Fruit fly (Drosophila melanogaster) whole organism, adult: Measurements from ENCODE around the gene Spn77Ba.

Experiments used
- CG5204 ChIP-seq: fragments of 200-800 bp; sonication (Bioruptor generic); optimal IDR thresholded peaks from 2 replicates; lab custom pipeline; 2016; ENCODE audit warnings: missing biosample characterization, missing genetic modification characterization
- Mnt ChIP-seq: fragments of 200-800 bp; sonication (Bioruptor generic); optimal IDR thresholded peaks from 2 replicates; lab custom pipeline; 2016; ENCODE audit warnings: missing biosample characterization, mild to moderate bottlenecking, missing genetic modification characterization
- kay ChIP-seq: fragments of 200-800 bp; sonication (Bioruptor generic); peaks from one replicate; lab custom pipeline; 2016; ENCODE audit warnings: missing biosample characterization, missing genetic modification characterization, borderline replicate concordance
- pad ChIP-seq: fragments of 200-800 bp; sonication (Bioruptor generic); optimal IDR thresholded peaks from 3 replicates; lab custom pipeline; 2017; ENCODE audit warnings: missing biosample characterization, missing genetic modification characterization, mild to moderate bottlenecking, moderate library complexity, missing genetic modification reagents

- TF ChIP-seq kay (GFP tag; lab: Kevin White, UChicago) (no peak), pad (GFP tag; lab: Kevin White, UChicago) (no peak), Mnt (GFP tag; lab: Kevin White, UChicago) (no peak), CG5204 (no peak)
These were observed 41.2 kb downstream of the Spn77Ba start, which contains the start of gene CG5665 for dm6 chr3L:20358212-20358611.
